Worm (Caenorhabditis elegans): ENCODE measurements around the gene srg-46.

DNA sequence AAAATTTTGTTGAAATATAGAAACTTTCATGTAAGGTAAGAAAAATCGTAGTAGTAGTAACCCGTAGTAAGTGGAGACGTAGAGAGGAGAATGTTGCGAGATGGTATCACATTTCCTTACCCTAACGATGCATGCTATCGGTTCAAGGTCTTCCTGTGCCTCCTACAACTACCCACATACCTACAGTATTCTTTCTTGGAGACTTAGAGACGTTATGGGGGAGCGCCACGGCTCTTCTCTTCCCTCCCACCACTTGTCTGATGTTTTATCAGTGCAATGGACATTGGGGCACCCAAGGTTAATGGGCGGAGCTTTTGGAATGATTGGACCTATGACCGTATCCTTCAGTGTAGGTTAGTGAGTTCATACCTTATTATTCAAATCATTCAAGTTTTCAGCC lies 27.4 kb downstream of the srg-46 start:
- TF ChIP-seq lin-11 (tag; optimal IDR thresholded peaks at IDR 0.05) (no peak), ceh-82 (tag; optimal IDR thresholded peaks at IDR 0.05) (no peak), egl-27 (tag; optimal IDR thresholded peaks at IDR 0.05) (no peak), lin-13 (GFP tag; optimal IDR thresholded peaks at IDR 0.05) (no peak), R02D3.7 (tag; optimal IDR thresholded peaks at IDR 0.05) (no peak), ZK546.5 (tag; optimal IDR thresholded peaks at IDR 0.05) (no peak), ama-1 (optimal IDR thresholded peaks at IDR 0.05) (no peak), nhr-12 (tag; optimal IDR thresholded peaks at IDR 0.05) (no peak), nhr-237 (tag; optimal IDR thresholded peaks at IDR 0.05) (no peak), unc-55 (GFP tag; optimal IDR thresholded peaks at IDR 0.05) (no peak), snpc-4 (tag; optimal IDR thresholded peaks at IDR 0.05) (no peak), Y55F3AM.14 (GFP tag; optimal IDR thresholded peaks at IDR 0.05) (no peak), elt-3 (tag; optimal IDR thresholded peaks at IDR 0.05) (no peak)
